Fruit fly (Drosophila melanogaster) S2 (cell line): ENCODE results near the gene Ndf.

Experiments
- CG8478 ChIP-seq: fragments of >200 bp; optimal IDR thresholded peaks from 2 replicates; lab custom pipeline; 2018
- CTCF ChIP-seq, 2 experiments: fragments of >200 bp; optimal IDR thresholded peaks; 2 replicates each; lab custom pipeline; 2018

DNA sequence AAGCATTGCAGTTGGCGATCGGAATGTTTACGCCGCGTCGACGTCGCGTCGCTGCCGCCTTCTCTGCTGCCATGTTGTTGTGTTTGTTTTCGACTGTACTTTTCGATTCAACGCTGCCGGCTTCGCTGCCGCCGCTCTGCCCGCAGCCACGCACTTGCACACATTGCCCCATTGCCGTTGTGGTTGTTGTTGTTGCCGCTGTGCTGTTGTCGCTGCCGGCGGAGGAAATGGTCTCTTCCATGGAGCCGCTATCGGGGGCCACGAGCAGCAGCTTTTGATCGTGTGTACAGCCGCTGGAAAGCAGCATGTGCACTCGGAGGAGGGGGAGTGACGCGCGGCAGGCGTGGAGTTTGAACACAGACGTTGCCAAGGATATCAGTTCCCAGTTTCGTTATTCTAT lies 942 bp downstream of the Ndf start:
- TF ChIP-seq CTCF (optimal IDR thresholded peaks at IDR 0.05; lab: Kevin White, UChicago) (no peak), CG8478 (lab: Kevin White, UChicago) (no peak)
